Worm (Caenorhabditis elegans) whole organism, L2 larva: ENCODE data around the gene col-165.

Source experiments
- ceh-82 ChIP-seq: fragments of 150-350 bp; optimal IDR thresholded peaks from 2 replicates; lab custom pipeline; 2014; ENCODE audit warnings: missing biosample characterization, missing genetic modification characterization
- unc-62 ChIP-seq: fragments of 150-350 bp; optimal IDR thresholded peaks from 2 replicates; lab custom pipeline; 2014; ENCODE audit warnings: missing biosample characterization, missing genetic modification reagents, missing genetic modification characterization
- zag-1 ChIP-seq: fragments of 150-350 bp; optimal IDR thresholded peaks from 2 replicates; lab custom pipeline; 2014; ENCODE audit warnings: missing biosample characterization, missing genetic modification characterization

DNA sequence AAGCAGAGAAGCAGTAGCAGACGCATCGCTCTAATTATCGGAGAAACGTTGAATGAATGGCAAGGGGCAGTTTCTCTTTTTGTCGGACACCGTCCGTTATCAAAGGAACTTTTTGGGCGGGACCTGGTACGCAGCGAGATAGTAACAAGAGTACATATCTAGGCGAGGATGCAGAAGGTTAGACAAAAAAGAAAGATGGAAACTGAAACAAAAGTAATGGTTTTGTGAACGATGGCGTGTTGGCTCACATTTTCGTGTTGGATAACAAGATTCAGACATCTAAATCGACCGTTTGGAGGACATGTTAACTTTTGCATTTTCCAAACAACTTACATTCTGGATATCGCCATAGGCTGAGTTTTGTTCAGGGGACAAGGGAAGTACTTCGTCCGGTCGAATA, 4.0 kb downstream of the col-165 start, which contains the start of gene F14H12.6:
- TF ChIP-seq ceh-82 (no peak), zag-1 (tag; lab: Kevin White, UChicago) (no peak), unc-62 (GFP tag; lab: Kevin White, UChicago) (no peak)
